Worm (Caenorhabditis elegans): ENCODE data around the gene atic-1.

The atic-1 gene

ce11 chrIV:7917881-7918280, 36.1 kb downstream of the atic-1 start:
- TF ChIP-seq tbx-37 (GFP tag; conservative IDR thresholded peaks at IDR 0.05) (no peak), pes-1 (GFP tag; IDR thresholded peaks at IDR 0.05) (no peak), tra-4 (tag; optimal IDR thresholded peaks at IDR 0.05) (no peak), ceh-36 (tag; optimal IDR thresholded peaks at IDR 0.05) (no peak), flt-1 (GFP tag; IDR thresholded peaks at IDR 0.05) (no peak), scrt-1 (GFP tag; IDR thresholded peaks at IDR 0.05) (no peak), hnd-1 (tag; optimal IDR thresholded peaks at IDR 0.05) (no peak), hmg-4 (GFP tag; optimal IDR thresholded peaks at IDR 0.05) (no peak), sea-1 (GFP tag; conservative IDR thresholded peaks at IDR 0.05) (no peak), ets-7 (tag; optimal IDR thresholded peaks at IDR 0.05) (no peak), B0310.2 (tag; optimal IDR thresholded peaks at IDR 0.05) (no peak), ama-1 (optimal IDR thresholded peaks at IDR 0.05) (no peak), F13C5.2 (tag; optimal IDR thresholded peaks at IDR 0.05) (no peak), ceh-13 (GFP tag; optimal IDR thresholded peaks at IDR 0.05) (no peak), hmbx-1 (tag; optimal IDR thresholded peaks at IDR 0.05) (no peak), aly-1 (tag; optimal IDR thresholded peaks at IDR 0.05) (no peak), tbx-11 (GFP tag; IDR thresholded peaks at IDR 0.05) (no peak)

ce11 chrIV:7920126-7920525, 38.3 kb downstream of the atic-1 start, which contains the start of gene C49H3.16:
Gene C49H3.16, plus strand, starts transcription at chrIV:7920426.
- TF ChIP-seq flt-1 (GFP tag; IDR thresholded peaks at IDR 0.05) (no peak), F13C5.2 (tag; optimal IDR thresholded peaks at IDR 0.05) (no peak), hnd-1 (tag; optimal IDR thresholded peaks at IDR 0.05) (no peak), ceh-13 (GFP tag; optimal IDR thresholded peaks at IDR 0.05) (no peak), ets-7 (tag; optimal IDR thresholded peaks at IDR 0.05) (no peak), tbx-37 (GFP tag; conservative IDR thresholded peaks at IDR 0.05) (no peak), hmbx-1 (tag; optimal IDR thresholded peaks at IDR 0.05) (no peak), ceh-36 (tag; optimal IDR thresholded peaks at IDR 0.05) (no peak), tra-4 (tag; optimal IDR thresholded peaks at IDR 0.05) (no peak), ama-1 (optimal IDR thresholded peaks at IDR 0.05) (no peak), hmg-4 (GFP tag; optimal IDR thresholded peaks at IDR 0.05) (no peak), tbx-11 (GFP tag; IDR thresholded peaks at IDR 0.05) (no peak)

ce11 chrIV:7923982-7924480, 42.2 kb downstream of the atic-1 start, which contains the start of the genes xpo-3 and C49H3.3:
Gene xpo-3, minus strand, starts transcription at chrIV:7924032.
Gene C49H3.3, plus strand, starts transcription at chrIV:7924350.
- no peak for TF ChIP-seq pes-1 (GFP tag; IDR thresholded peaks at IDR 0.05)
- no peak for TF ChIP-seq ets-7 (tag; optimal IDR thresholded peaks at IDR 0.05)
- no peak for TF ChIP-seq hmg-4 (GFP tag; optimal IDR thresholded peaks at IDR 0.05)
- TF ChIP-seq ama-1 (optimal IDR thresholded peaks at IDR 0.05) = no peak
- TF ChIP-seq flt-1 (GFP tag; IDR thresholded peaks at IDR 0.05) = no peak
- TF ChIP-seq B0310.2 (tag; optimal IDR thresholded peaks at IDR 0.05) = no peak
- TF ChIP-seq F13C5.2 (tag; optimal IDR thresholded peaks at IDR 0.05) = no peak
- no peak for TF ChIP-seq ceh-13 (GFP tag; optimal IDR thresholded peaks at IDR 0.05)
- no peak for TF ChIP-seq tbx-11 (GFP tag; IDR thresholded peaks at IDR 0.05)
- TF ChIP-seq tra-4 (tag; optimal IDR thresholded peaks at IDR 0.05) = no peak
- no peak for TF ChIP-seq scrt-1 (GFP tag; IDR thresholded peaks at IDR 0.05)
- no peak for TF ChIP-seq hnd-1 (tag; optimal IDR thresholded peaks at IDR 0.05)
- no peak for TF ChIP-seq sea-1 (GFP tag; conservative IDR thresholded peaks at IDR 0.05)
- TF ChIP-seq hmbx-1 (tag; optimal IDR thresholded peaks at IDR 0.05) = no peak
- TF ChIP-seq aly-1 (tag; optimal IDR thresholded peaks at IDR 0.05) = no peak
- TF ChIP-seq tbx-37 (GFP tag; conservative IDR thresholded peaks at IDR 0.05) = no peak
- no peak for TF ChIP-seq ceh-36 (tag; optimal IDR thresholded peaks at IDR 0.05)

ce11 chrIV:7924975-7925828, 43.4 kb downstream of the atic-1 start:
- no peak for TF ChIP-seq aly-1 (tag; optimal IDR thresholded peaks at IDR 0.05)
- no peak for TF ChIP-seq hmbx-1 (tag; optimal IDR thresholded peaks at IDR 0.05)
- no peak for TF ChIP-seq tra-4 (tag; optimal IDR thresholded peaks at IDR 0.05)
- TF ChIP-seq B0310.2 (tag; optimal IDR thresholded peaks at IDR 0.05) = no peak

- TF ChIP-seq tbx-11 (GFP tag; IDR thresholded peaks at IDR 0.05) (peak; percentile 8; the same call in 1 of the 2 replicates), aly-1 (tag; optimal IDR thresholded peaks at IDR 0.05) (no peak), flt-1 (GFP tag; IDR thresholded peaks at IDR 0.05) (no peak), tbx-37 (GFP tag; conservative IDR thresholded peaks at IDR 0.05) (no peak), F13C5.2 (tag; optimal IDR thresholded peaks at IDR 0.05) (peak; percentile 35), hmbx-1 (tag; optimal IDR thresholded peaks at IDR 0.05) (no peak), hnd-1 (tag; optimal IDR thresholded peaks at IDR 0.05) (no peak), ets-7 (tag; optimal IDR thresholded peaks at IDR 0.05) (no peak), scrt-1 (GFP tag; IDR thresholded peaks at IDR 0.05) (no peak), tra-4 (tag; optimal IDR thresholded peaks at IDR 0.05) (no peak), ceh-36 (tag; optimal IDR thresholded peaks at IDR 0.05) (no peak), ama-1 (optimal IDR thresholded peaks at IDR 0.05) (no peak)
Measured at ce11 chrIV:7926102-7926840, 44.4 kb downstream of the atic-1 start, which contains the start of gene rps-2. Gene rps-2, minus strand, starts transcription at chrIV:7926391.

DNA sequence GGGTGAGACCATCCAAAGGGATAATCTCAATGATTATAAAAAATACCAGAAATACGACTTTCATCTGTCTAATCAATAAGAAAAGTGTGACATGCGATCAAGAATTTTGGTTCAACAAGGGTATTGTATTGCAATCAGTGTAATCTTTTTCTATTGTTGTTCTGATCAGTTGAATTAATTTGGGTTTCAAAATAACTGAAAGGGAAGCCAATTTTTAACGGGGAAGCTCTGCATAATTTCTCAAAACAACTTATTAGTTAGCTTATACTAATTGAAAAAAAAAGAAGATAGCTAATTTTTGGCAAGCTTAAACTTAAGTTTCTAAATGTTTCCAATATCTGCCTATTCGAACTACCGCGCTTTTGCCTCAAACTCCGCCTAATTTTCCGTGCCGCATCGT, 45.4 kb downstream of the atic-1 start, which contains the start of gene C49H3.12:
Gene C49H3.12 (minus strand): TSS at position 101 of the 400 bp plus-strand sequence.
- TF ChIP-seq scrt-1 (GFP tag; IDR thresholded peaks at IDR 0.05) = no peak
- no peak for TF ChIP-seq ets-7 (tag; optimal IDR thresholded peaks at IDR 0.05)
- TF ChIP-seq hmg-4 (GFP tag; optimal IDR thresholded peaks at IDR 0.05) = no peak
- no peak for TF ChIP-seq ama-1 (optimal IDR thresholded peaks at IDR 0.05)
- TF ChIP-seq hmbx-1 (tag; optimal IDR thresholded peaks at IDR 0.05) = no peak
- TF ChIP-seq pes-1 (GFP tag; IDR thresholded peaks at IDR 0.05) = no peak
- no peak for TF ChIP-seq tra-4 (tag; optimal IDR thresholded peaks at IDR 0.05)
- TF ChIP-seq tbx-11 (GFP tag; IDR thresholded peaks at IDR 0.05) = no peak
